Worm (Caenorhabditis elegans): Measurements from ENCODE around the gene R05F9.9.

DNA sequence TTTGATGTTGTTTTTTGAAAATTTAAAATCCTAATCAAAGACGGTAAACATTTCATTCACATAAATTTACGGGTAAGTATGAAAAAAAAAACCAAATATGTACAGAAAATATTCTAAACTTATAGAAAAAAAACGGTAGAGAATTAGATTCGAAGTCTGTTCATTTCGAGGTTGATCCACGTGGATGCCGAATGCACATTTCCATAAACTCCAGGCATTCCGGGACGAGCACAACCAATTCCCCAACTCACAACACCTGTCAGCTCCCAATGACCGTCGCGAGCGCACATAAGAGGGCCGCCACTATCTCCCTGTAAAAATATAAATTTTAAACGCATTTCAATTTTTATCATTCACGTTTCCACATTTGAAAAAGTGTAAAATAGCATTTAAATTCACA, 46.2 kb upstream of the R05F9.9 start:
- TF ChIP-seq R02D3.7 (tag; optimal IDR thresholded peaks at IDR 0.05) (no peak), blmp-1 (tag; optimal IDR thresholded peaks at IDR 0.05; ENCODE audit: insufficient read depth) (no peak), ama-1 (optimal IDR thresholded peaks at IDR 0.05) (no peak), skn-1 (tag; optimal IDR thresholded peaks at IDR 0.05) (no peak), unc-62 (GFP tag; optimal IDR thresholded peaks at IDR 0.05) (no peak), ztf-11 (tag; optimal IDR thresholded peaks at IDR 0.05) (no peak), C34F6.9 (tag; optimal IDR thresholded peaks at IDR 0.05) (no peak), unc-39 (tag; optimal IDR thresholded peaks at IDR 0.05) (no peak), aly-2 (tag; optimal IDR thresholded peaks at IDR 0.05) (no peak), unc-55 (GFP tag; optimal IDR thresholded peaks at IDR 0.05) (no peak), fos-1 (tag; optimal IDR thresholded peaks at IDR 0.05) (no peak), nhr-77 (tag; optimal IDR thresholded peaks at IDR 0.05) (no peak), snpc-4 (tag; optimal IDR thresholded peaks at IDR 0.05) (no peak)

Measured in whole organism, L2 larva.